Fruit fly (Drosophila melanogaster) whole organism, embryonic: ENCODE results near the gene CG18258.

Experiments
- CG12155 ChIP-seq: fragments of 200-800 bp; sonication (Bioruptor generic); optimal IDR thresholded peaks from 3 replicates; lab custom pipeline; 2016; ENCODE audit warnings: missing biosample characterization, missing genetic modification characterization
- CTCF ChIP-seq: fragments of 200-800 bp; sonication (Bioruptor generic); optimal IDR thresholded peaks from 2 replicates; lab custom pipeline; 2017; ENCODE audit warnings: missing biosample characterization, mild to moderate bottlenecking, missing genetic modification characterization, moderate library complexity
- D19B ChIP-seq: fragments of 200-800 bp; sonication (Bioruptor generic); optimal IDR thresholded peaks from 2 replicates; lab custom pipeline; 2017; ENCODE audit warnings: missing biosample characterization, mild to moderate bottlenecking, missing genetic modification characterization
- HLH4C ChIP-seq: fragments of 200-800 bp; sonication (Bioruptor generic); IDR thresholded peaks from 3 replicates; pipeline ENCODE4 v1.3.6; 2022; ENCODE audit warnings: missing biosample characterization, missing genetic modification characterization; ENCODE audit not compliant: partially characterized antibody
- Lpt ChIP-seq: fragments of >200 bp; optimal IDR thresholded peaks from 2 replicates; lab custom pipeline; 2018; ENCODE audit warnings: missing biosample characterization, missing genetic modification characterization
- Taf1 ChIP-seq: fragments of 200-800 bp; sonication (Bioruptor generic); IDR thresholded peaks from 2 replicates; pipeline ENCODE4 v1.3.6; 2022; ENCODE audit warnings: missing biosample characterization, missing genetic modification characterization
- ara ChIP-seq: fragments of 200-800 bp; sonication (Bioruptor generic); IDR thresholded peaks from 2 replicates; pipeline ENCODE4 v1.3.6; 2022; ENCODE audit warnings: missing biosample characterization, missing genetic modification characterization
- ase ChIP-seq: fragments of 200-800 bp; sonication (Bioruptor generic); IDR thresholded peaks from 3 replicates; pipeline ENCODE4 v1.3.6; 2022; ENCODE audit warnings: missing biosample characterization, missing genetic modification characterization
- fd3F ChIP-seq: fragments of 200-800 bp; sonication (Bioruptor generic); optimal IDR thresholded peaks from 2 replicates; lab custom pipeline; 2018; ENCODE audit warnings: missing biosample characterization, mild to moderate bottlenecking, missing genetic modification characterization, moderate library complexity
- insv ChIP-seq, 2 experiments: fragments of 200-800 bp; sonication (Bioruptor generic); optimal IDR thresholded peaks; 3 replicates each; lab custom pipeline; 2016 to 2018; ENCODE audit warnings: missing biosample characterization in 2 of 2, missing genetic modification characterization in 2 of 2
- sens-2 ChIP-seq: fragments of 200-800 bp; sonication (Bioruptor generic); IDR thresholded peaks from 2 replicates; pipeline ENCODE4 v1.3.6; 2022; ENCODE audit warnings: missing biosample characterization, missing genetic modification characterization
- sima ChIP-seq: fragments of 200-800 bp; sonication (Bioruptor generic); optimal IDR thresholded peaks from 2 replicates; lab custom pipeline; 2016; ENCODE audit warnings: missing biosample characterization, missing genetic modification characterization
- trh ChIP-seq: fragments of 200-800 bp; sonication (Bioruptor generic); optimal IDR thresholded peaks from 2 replicates; lab custom pipeline; 2016; ENCODE audit warnings: missing biosample characterization, missing genetic modification characterization

- no peak for TF ChIP-seq sens-2
- TF ChIP-seq sima (GFP tag; lab: Kevin White, UChicago), result no peak
- no peak for TF ChIP-seq Taf1 (GFP tag; lab: Robert Waterston, UW)
- no peak for TF ChIP-seq CTCF
- TF ChIP-seq ase (GFP tag; lab: Robert Waterston, UW), result no peak
- TF ChIP-seq ara (GFP tag; lab: Robert Waterston, UW), result no peak
- TF ChIP-seq D19B (GFP tag; lab: Kevin White, UChicago), result no peak
- no peak for TF ChIP-seq Lpt (GFP tag; lab: Kevin White, UChicago)
- no peak for TF ChIP-seq insv (GFP tag; optimal IDR thresholded peaks at IDR 0.05; lab: Kevin White, UChicago)
- no peak for TF ChIP-seq HLH4C
- TF ChIP-seq CG12155 (GFP tag; lab: Kevin White, UChicago), result no peak
- TF ChIP-seq fd3F (GFP tag; lab: Kevin White, UChicago), result no peak
- no peak for TF ChIP-seq trh
Measured at dm6 chrX:17212007-17212406, at the start of gene CG18258.
